Worm (Caenorhabditis elegans) whole organism, L3 larva: ENCODE data around the gene M02B1.3.

Source experiments
- R02D3.7 ChIP-seq: fragments of 150-350 bp; optimal IDR thresholded peaks from 2 replicates; lab custom pipeline; 2014; ENCODE audit warnings: missing biosample characterization, missing genetic modification characterization
- egl-27 ChIP-seq: sonication (generic microtip); optimal IDR thresholded peaks from 4 replicates; lab custom pipeline; 2017; ENCODE audit warnings: missing biosample characterization, missing genetic modification reagents, missing genetic modification characterization
- elt-1 ChIP-seq: fragments of 150-350 bp; optimal IDR thresholded peaks from 2 replicates; lab custom pipeline; 2014; ENCODE audit warnings: missing biosample characterization, missing genetic modification characterization
- fkh-10 ChIP-seq: sonication (generic microtip); optimal IDR thresholded peaks from 2 replicates; lab custom pipeline; 2017; ENCODE audit warnings: missing biosample characterization, missing genetic modification reagents, missing genetic modification characterization
- mdl-1 ChIP-seq: fragments of 150-350 bp; optimal IDR thresholded peaks from 2 replicates; lab custom pipeline; 2014; ENCODE audit warnings: missing biosample characterization, missing genetic modification characterization
- nhr-12 ChIP-seq: fragments of 150-350 bp; optimal IDR thresholded peaks from 2 replicates; lab custom pipeline; 2014; ENCODE audit warnings: missing biosample characterization, missing genetic modification characterization
- nhr-237 ChIP-seq: fragments of 150-350 bp; optimal IDR thresholded peaks from 2 replicates; lab custom pipeline; 2014; ENCODE audit warnings: missing biosample characterization, missing genetic modification characterization
- sea-2 ChIP-seq: fragments of 150-350 bp; sonication (generic microtip); optimal IDR thresholded peaks from 4 replicates; lab custom pipeline; 2014; ENCODE audit warnings: missing biosample characterization, missing genetic modification reagents, missing genetic modification characterization
- snpc-4 ChIP-seq: fragments of 150-350 bp; optimal IDR thresholded peaks from 2 replicates; lab custom pipeline; 2014; ENCODE audit warnings: missing biosample characterization, missing genetic modification characterization
- unc-62 ChIP-seq: fragments of 150-350 bp; sonication (generic microtip); optimal IDR thresholded peaks from 4 replicates; lab custom pipeline; 2014; ENCODE audit warnings: missing biosample characterization, missing genetic modification reagents, missing genetic modification characterization
- ztf-11 ChIP-seq: fragments of 150-350 bp; optimal IDR thresholded peaks from 2 replicates; lab custom pipeline; 2014; ENCODE audit warnings: missing biosample characterization, missing genetic modification characterization

DNA sequence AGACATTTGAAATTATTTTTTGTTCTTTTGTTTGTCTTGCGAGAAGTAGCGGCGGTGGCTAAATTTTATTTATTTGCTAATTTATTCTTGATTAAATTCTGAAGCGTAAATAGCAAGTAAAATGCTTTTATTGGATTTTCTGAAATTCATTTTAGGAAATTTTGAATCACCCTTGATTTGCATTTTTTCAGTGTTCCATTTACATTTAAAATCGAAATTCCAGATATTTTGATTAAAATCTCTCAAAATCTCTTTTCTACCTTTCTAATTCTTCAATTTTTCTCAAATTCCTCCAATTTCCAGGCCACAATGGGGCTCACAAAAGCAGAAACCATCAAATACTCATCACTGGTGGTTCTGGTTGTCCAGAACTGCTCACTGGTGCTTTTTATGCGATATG, 18.9 kb downstream of the M02B1.3 start, which contains the start of gene nstp-5:
- TF ChIP-seq sea-2 (GFP tag; lab: Kevin White, UChicago): no peak
- TF ChIP-seq nhr-237 (tag; lab: Kevin White, UChicago): no peak
- TF ChIP-seq unc-62: no peak
- no peak for TF ChIP-seq snpc-4 (tag; lab: Kevin White, UChicago)
- TF ChIP-seq mdl-1 (tag; lab: Kevin White, UChicago): no peak
- no peak for TF ChIP-seq elt-1 (tag; lab: Kevin White, UChicago)
- TF ChIP-seq R02D3.7 (tag; lab: Kevin White, UChicago): no peak
- no peak for TF ChIP-seq ztf-11 (tag; lab: Kevin White, UChicago)
- no peak for TF ChIP-seq fkh-10 (GFP tag; lab: Kevin White, UChicago)
- TF ChIP-seq egl-27 (tag; lab: Kevin White, UChicago): no peak
- TF ChIP-seq nhr-12: no peak
